Fruit fly (Drosophila melanogaster): ENCODE measurements around the gene natalisin.

dm6 chr3R:14466312-14466711 is 47.9 kb downstream of the natalisin start:
- no peak for TF ChIP-seq usp (GFP tag; optimal IDR thresholded peaks at IDR 0.05)
- no peak for TF ChIP-seq CrebA (GFP tag; optimal IDR thresholded peaks at IDR 0.05; ENCODE audit: borderline replicate concordance)
- no peak for TF ChIP-seq foxo (GFP tag; optimal IDR thresholded peaks at IDR 0.05)
- no peak for TF ChIP-seq fru (GFP tag; optimal IDR thresholded peaks at IDR 0.05)
- no peak for TF ChIP-seq Dfd (GFP tag; optimal IDR thresholded peaks at IDR 0.05)
- TF ChIP-seq br (GFP tag; optimal IDR thresholded peaks at IDR 0.05) = no peak
- no peak for TF ChIP-seq Mio (GFP tag; optimal IDR thresholded peaks at IDR 0.05)
- TF ChIP-seq h (GFP tag; optimal IDR thresholded peaks at IDR 0.05) = no peak
- TF ChIP-seq Dif (GFP tag; optimal IDR thresholded peaks at IDR 0.05; ENCODE audit: partially characterized antibody) = no peak
- no peak for TF ChIP-seq Hnf4 (GFP tag; optimal IDR thresholded peaks at IDR 0.05)
- TF ChIP-seq dsf (GFP tag; optimal IDR thresholded peaks at IDR 0.05; ENCODE audit: borderline replicate concordance) = no peak
